Worm (Caenorhabditis elegans) whole organism, L4 larva: ENCODE results near the gene trpp-11.

Source experiments
- F37D6.2 ChIP-seq: sonication (generic microtip); optimal IDR thresholded peaks from 2 replicates; lab custom pipeline; 2016; ENCODE audit warnings: mild to moderate bottlenecking, missing genetic modification characterization, missing compliant biosample characterization
- F44E2.7 ChIP-seq: fragments of 200-800 bp; sonication (Bioruptor generic); IDR thresholded peaks from 2 replicates; pipeline ENCODE4 v2.1.2; 2022; ENCODE audit warnings: missing genetic modification characterization, missing compliant biosample characterization
- Y48G9A.11 ChIP-seq: fragments of 200-800 bp; sonication (Bioruptor generic); IDR thresholded peaks from 2 replicates; pipeline ENCODE4 v1.3.6; 2022; ENCODE audit warnings: missing genetic modification reagents, missing genetic modification characterization, missing compliant biosample characterization
- Y5F2A.4 ChIP-seq: fragments of 200-800 bp; sonication (Bioruptor generic); optimal IDR thresholded peaks from 2 replicates; lab custom pipeline; 2018; ENCODE audit warnings: mild to moderate bottlenecking, missing genetic modification characterization, missing compliant biosample characterization
- ZK337.2 ChIP-seq: fragments of 200-800 bp; sonication (Bioruptor generic); IDR thresholded peaks from 2 replicates; pipeline ENCODE4 v1.3.6; 2022; ENCODE audit warnings: missing genetic modification reagents, missing genetic modification characterization, missing compliant biosample characterization
- ama-1 ChIP-seq: fragments of 150-350 bp; optimal IDR thresholded peaks from 2 replicates; lab custom pipeline; 2014; ENCODE audit warnings: inconsistent platforms, mixed read lengths
- ceh-20 ChIP-seq: fragments of 200-800 bp; sonication (Bioruptor generic); IDR thresholded peaks from 2 replicates; pipeline ENCODE4 v1.3.6; 2022; ENCODE audit warnings: missing genetic modification reagents, missing genetic modification characterization, missing compliant biosample characterization
- ceh-32 ChIP-seq: sonication (generic microtip); optimal IDR thresholded peaks from 2 replicates; lab custom pipeline; 2016; ENCODE audit warnings: mild to moderate bottlenecking, missing genetic modification characterization, missing compliant biosample characterization; ENCODE audit not compliant: poor library complexity
- ceh-44 ChIP-seq: fragments of 200-800 bp; sonication (Bioruptor generic); IDR thresholded peaks from 2 replicates; pipeline ENCODE4 v1.3.6; 2022; ENCODE audit warnings: missing genetic modification reagents, missing genetic modification characterization, missing compliant biosample characterization
- ceh-62 ChIP-seq: sonication (generic microtip); optimal IDR thresholded peaks from 2 replicates; lab custom pipeline; 2017; ENCODE audit warnings: missing biosample characterization, missing genetic modification characterization
- ceh-82 ChIP-seq: sonication (generic microtip); optimal IDR thresholded peaks from 2 replicates; lab custom pipeline; 2017; ENCODE audit warnings: missing biosample characterization, missing genetic modification characterization
- ces-1 ChIP-seq: fragments of 150-350 bp; sonication (generic microtip); optimal IDR thresholded peaks from 4 replicates; lab custom pipeline; 2014; ENCODE audit warnings: missing biosample characterization, missing genetic modification reagents, missing genetic modification characterization
- daf-16 ChIP-seq, 3 experiments: sonication (generic microtip); optimal IDR thresholded peaks; 2 replicates each; lab custom pipeline; 2016 to 2017; ENCODE audit warnings: missing genetic modification characterization in 3 of 3, missing genetic modification reagents in 3 of 3, mild to moderate bottlenecking in 2 of 3, missing compliant biosample characterization in 2 of 3, missing biosample characterization in 1 of 3, moderate library complexity in 1 of 3
- dmd-9 ChIP-seq: fragments of 200-800 bp; sonication (Bioruptor generic); IDR thresholded peaks from 2 replicates; pipeline ENCODE4 v1.3.6; 2022; ENCODE audit warnings: missing genetic modification reagents, missing genetic modification characterization, missing compliant biosample characterization
- dve-1 ChIP-seq: sonication (generic microtip); optimal IDR thresholded peaks from 2 replicates; lab custom pipeline; 2017; ENCODE audit warnings: antibody characterized with exemption, mild to moderate bottlenecking, missing genetic modification characterization, missing compliant biosample characterization; ENCODE audit not compliant: insufficient read depth
- egl-27 ChIP-seq: sonication (generic microtip); optimal IDR thresholded peaks from 3 replicates; lab custom pipeline; 2017; ENCODE audit warnings: missing biosample characterization, missing genetic modification reagents, missing genetic modification characterization
- egl-43 ChIP-seq: fragments of 200-800 bp; sonication (Bioruptor generic); IDR thresholded peaks from 2 replicates; pipeline ENCODE4 v1.3.6; 2022; ENCODE audit warnings: missing genetic modification reagents, missing genetic modification characterization, missing compliant biosample characterization
- fos-1 ChIP-seq: fragments of 150-350 bp; optimal IDR thresholded peaks from 2 replicates; lab custom pipeline; 2014; ENCODE audit warnings: missing biosample characterization, missing genetic modification characterization
- gei-8 ChIP-seq: fragments of 200-800 bp; sonication (Bioruptor generic); optimal IDR thresholded peaks from 2 replicates; lab custom pipeline; 2018; ENCODE audit warnings: mild to moderate bottlenecking, missing genetic modification characterization, missing compliant biosample characterization
- hmg-1.1 ChIP-seq: fragments of 200-800 bp; sonication (Bioruptor generic); IDR thresholded peaks from 2 replicates; pipeline ENCODE4 v1.3.6; 2022; ENCODE audit warnings: missing genetic modification reagents, missing genetic modification characterization, missing compliant biosample characterization
- lim-7 ChIP-seq: fragments of 200-800 bp; sonication (Bioruptor generic); IDR thresholded peaks from 2 replicates; pipeline ENCODE4 v1.3.6; 2022; ENCODE audit warnings: missing genetic modification characterization, missing compliant biosample characterization
- lin-1 ChIP-seq: fragments of 200-800 bp; sonication (Bioruptor generic); IDR thresholded peaks from 2 replicates; pipeline ENCODE4 v1.3.6; 2022; ENCODE audit warnings: missing genetic modification reagents, missing genetic modification characterization, missing compliant biosample characterization
- lin-13 ChIP-seq: fragments of 150-350 bp; optimal IDR thresholded peaks from 2 replicates; lab custom pipeline; 2014; ENCODE audit warnings: missing biosample characterization, missing genetic modification reagents, missing genetic modification characterization
- lin-29 ChIP-seq: fragments of 200-800 bp; sonication (Bioruptor generic); IDR thresholded peaks from 2 replicates; pipeline ENCODE4 v1.3.6; 2022; ENCODE audit warnings: missing genetic modification reagents, missing genetic modification characterization, missing compliant biosample characterization
- lin-38 ChIP-seq: fragments of 200-800 bp; sonication (Bioruptor generic); IDR thresholded peaks from 2 replicates; pipeline ENCODE4 v1.3.6; 2022; ENCODE audit warnings: missing genetic modification reagents, missing genetic modification characterization, missing compliant biosample characterization
- lsy-2 ChIP-seq, 2 experiments: fragments of 150-350 bp in 1 of 2; sonication (generic microtip) in 1 of 2; optimal IDR thresholded peaks; 2 replicates each; lab custom pipeline; 2014 to 2017; ENCODE audit warnings: missing biosample characterization in 2 of 2, missing genetic modification characterization in 2 of 2
- madf-5 ChIP-seq, 2 experiments: fragments of 200-800 bp; sonication (Bioruptor generic); IDR thresholded peaks; 2 replicates each; pipeline ENCODE4 v1.3.6; 2022; ENCODE audit warnings: missing compliant biosample characterization in 2 of 2, missing genetic modification characterization in 2 of 2
- mdl-1 ChIP-seq, 2 experiments: fragments of 150-350 bp in 1 of 2; sonication (generic microtip) in 1 of 2; optimal IDR thresholded peaks; 2 replicates each; lab custom pipeline; 2014 to 2017; ENCODE audit warnings: missing biosample characterization in 2 of 2, missing genetic modification characterization in 2 of 2
- mes-2 ChIP-seq: sonication (generic microtip); optimal IDR thresholded peaks from 2 replicates; lab custom pipeline; 2016; ENCODE audit warnings: missing genotype, mild to moderate bottlenecking, missing genetic modification characterization, missing compliant biosample characterization; ENCODE audit not compliant: poor library complexity, severe bottlenecking
- mxl-2 ChIP-seq: fragments of 200-800 bp; sonication (Bioruptor generic); conservative IDR thresholded peaks from 2 replicates; pipeline ENCODE4 v1.3.6; 2022; ENCODE audit warnings: missing genetic modification reagents, missing genetic modification characterization, missing compliant biosample characterization
- nhr-11 ChIP-seq: fragments of 150-350 bp; optimal IDR thresholded peaks from 2 replicates; lab custom pipeline; 2014; ENCODE audit warnings: missing biosample characterization, missing genetic modification characterization
- nhr-111 ChIP-seq: fragments of 200-800 bp; sonication (Bioruptor generic); optimal IDR thresholded peaks from 2 replicates; lab custom pipeline; 2018; ENCODE audit warnings: mild to moderate bottlenecking, missing genetic modification characterization, missing compliant biosample characterization
- nhr-237 ChIP-seq: sonication (generic microtip); optimal IDR thresholded peaks from 2 replicates; lab custom pipeline; 2017; ENCODE audit warnings: missing biosample characterization, missing genetic modification characterization
- nhr-42 ChIP-seq: fragments of 200-800 bp; sonication (Bioruptor generic); IDR thresholded peaks from 2 replicates; pipeline ENCODE4 v1.3.6; 2022; ENCODE audit warnings: missing genetic modification characterization, missing compliant biosample characterization
- nhr-6 ChIP-seq: fragments of 150-350 bp; optimal IDR thresholded peaks from 2 replicates; lab custom pipeline; 2014; ENCODE audit warnings: missing biosample characterization, missing genetic modification characterization
- nhr-76 ChIP-seq: fragments of 150-350 bp; optimal IDR thresholded peaks from 2 replicates; lab custom pipeline; 2014; ENCODE audit warnings: missing biosample characterization, missing genetic modification characterization
- pha-4 ChIP-seq, 2 experiments: fragments of 150-350 bp in 1 of 2; fragments of 200-800 bp in 1 of 2; sonication (Bioruptor generic) in 1 of 2; IDR thresholded peaks in 1 of 2; optimal IDR thresholded peaks in 1 of 2; 2 replicates each; pipeline versions ENCODE4 v1.3.6 to Lab custom; 2014 to 2022; ENCODE audit warnings: missing genetic modification characterization in 2 of 2, missing genetic modification reagents in 2 of 2, missing biosample characterization in 1 of 2, missing compliant biosample characterization in 1 of 2
- saeg-2 ChIP-seq: fragments of 200-800 bp; sonication (Bioruptor generic); IDR thresholded peaks from 2 replicates; pipeline ENCODE4 v1.3.6; 2022; ENCODE audit warnings: missing genetic modification reagents, missing genetic modification characterization, missing compliant biosample characterization
- set-16 ChIP-seq: fragments of 200-800 bp; sonication (Bioruptor generic); IDR thresholded peaks from 2 replicates; pipeline ENCODE4 v1.3.6; 2022; ENCODE audit warnings: missing genetic modification reagents, missing genetic modification characterization, missing compliant biosample characterization
- skn-1 ChIP-seq: fragments of 150-350 bp; optimal IDR thresholded peaks from 2 replicates; lab custom pipeline; 2014; ENCODE audit warnings: missing biosample characterization, missing genetic modification characterization
- spr-1 ChIP-seq: sonication (generic microtip); optimal IDR thresholded peaks from 2 replicates; lab custom pipeline; 2016; ENCODE audit warnings: mild to moderate bottlenecking, missing genetic modification characterization, missing compliant biosample characterization
- spr-3 ChIP-seq: fragments of 200-800 bp; sonication (Bioruptor generic); optimal IDR thresholded peaks from 2 replicates; lab custom pipeline; 2018; ENCODE audit warnings: mild to moderate bottlenecking, missing genetic modification characterization, missing compliant biosample characterization
- unc-130 ChIP-seq: sonication (generic microtip); optimal IDR thresholded peaks from 2 replicates; lab custom pipeline; 2016; ENCODE audit warnings: missing genetic modification reagents, missing genetic modification characterization, missing compliant biosample characterization
- unc-62 ChIP-seq, 3 experiments: fragments of 150-350 bp in 1 of 3; sonication (generic microtip); optimal IDR thresholded peaks in 2 of 3; peaks in 1 of 3; 1 replicate in 1 of 3; 2 replicates in 2 of 3; lab custom pipeline; 2014 to 2017; ENCODE audit warnings: missing biosample characterization in 3 of 3, missing genetic modification characterization in 3 of 3, missing genetic modification reagents in 3 of 3, missing genotype in 1 of 3
- zfp-2 ChIP-seq: sonication (generic microtip); optimal IDR thresholded peaks from 2 replicates; lab custom pipeline; 2016; ENCODE audit warnings: mild to moderate bottlenecking, missing genetic modification characterization, missing compliant biosample characterization
- zip-11 ChIP-seq: fragments of 200-800 bp; sonication (Bioruptor generic); IDR thresholded peaks from 2 replicates; pipeline ENCODE4 v1.3.6; 2022; ENCODE audit warnings: missing genetic modification characterization, missing compliant biosample characterization
- ztf-11 ChIP-seq: fragments of 150-350 bp; optimal IDR thresholded peaks from 2 replicates; lab custom pipeline; 2014; ENCODE audit warnings: missing biosample characterization, missing genetic modification characterization
- ztf-7 ChIP-seq: fragments of 150-350 bp; optimal IDR thresholded peaks from 2 replicates; lab custom pipeline; 2014; ENCODE audit warnings: missing biosample characterization, missing genetic modification characterization

The trpp-11 gene

ce11 chrIII:833711-834442, 38.9 kb downstream of the trpp-11 start (continued):
- TF ChIP-seq ceh-20 (GFP tag; lab: Robert Waterston, UW) (peak; percentile 88), mes-2 (tag; lab: Kevin White, UChicago) (peak; percentile 69), nhr-111 (no peak), spr-1 (tag; lab: Kevin White, UChicago) (peak; percentile 75), dmd-9 (GFP tag; lab: Robert Waterston, UW) (peak; percentile 72; the same call in 1 of the 2 replicates), lim-7 (no peak), nhr-237 (tag; lab: Kevin White, UChicago) (no peak), lsy-2 (tag; optimal IDR thresholded peaks at IDR 0.05; lab: Kevin White, UChicago) (peak; percentile 78 to 92), nhr-11 (tag; lab: Kevin White, UChicago) (peak; percentile 96), set-16 (GFP tag; lab: Robert Waterston, UW) (peak; percentile 55; the same call in 1 of the 2 replicates), madf-5 (GFP tag; IDR thresholded peaks at IDR 0.05; lab: Robert Waterston, UW) (peak in 1 of 2 experiments; percentile 52; a peak in 1 of 4 replicates), nhr-76 (peak; percentile 37), ceh-82 (tag; lab: Kevin White, UChicago) (no peak), nhr-42 (peak; percentile 82), mdl-1 (tag; optimal IDR thresholded peaks at IDR 0.05; lab: Kevin White, UChicago) (peak; percentile 86 to 98), F44E2.7 (GFP tag; lab: Robert Waterston, UW) (no peak), ama-1 (lab: Kevin White, UChicago) (peak; percentile 97), unc-62 (GFP tag; optimal IDR thresholded peaks at IDR 0.05 in 1 of 2; lab: Kevin White, UChicago) (peak; percentile 25 to 100), unc-62 (tag; optimal IDR thresholded peaks at IDR 0.05; lab: Kevin White, UChicago) (no peak), ztf-7 (tag; lab: Kevin White, UChicago) (peak; percentile 98), daf-16 (GFP tag; optimal IDR thresholded peaks at IDR 0.05; lab: Kevin White, UChicago) (peak; percentile 17 to 53), daf-16 (tag; optimal IDR thresholded peaks at IDR 0.05; lab: Kevin White, UChicago) (peak; percentile 88), ces-1 (GFP tag; lab: Kevin White, UChicago) (no peak), egl-27 (tag; lab: Kevin White, UChicago) (no peak), Y5F2A.4 (GFP tag; lab: Kevin White, UChicago) (no peak), zip-11 (GFP tag; lab: Robert Waterston, UW) (no peak), Y48G9A.11 (no peak), skn-1 (tag; lab: Kevin White, UChicago) (no peak), nhr-6 (tag; lab: Kevin White, UChicago) (peak; percentile 74), zfp-2 (tag; lab: Kevin White, UChicago) (no peak), mxl-2 (GFP tag; lab: Robert Waterston, UW) (0 out of 2 replicates have a peak, but pooled peaks have one; percentile 3), hmg-1.1 (peak; percentile 90), pha-4 (GFP tag; IDR thresholded peaks at IDR 0.05; lab: Robert Waterston, UW) (peak; percentile 79), pha-4 (tag; optimal IDR thresholded peaks at IDR 0.05; lab: Kevin White, UChicago) (peak; percentile 75), F37D6.2 (peak; percentile 32), ceh-44 (GFP tag; lab: Robert Waterston, UW) (no peak), ceh-62 (no peak), lin-13 (GFP tag; lab: Kevin White, UChicago) (peak; percentile 78), egl-43 (peak; percentile 78), unc-130 (GFP tag; lab: Kevin White, UChicago) (no peak), spr-3 (GFP tag; lab: Kevin White, UChicago) (no peak), saeg-2 (peak; percentile 70), ceh-32 (tag; lab: Kevin White, UChicago) (no peak), lin-1 (GFP tag; lab: Robert Waterston, UW) (peak; percentile 78; the same call in 1 of the 2 replicates), ZK337.2 (GFP tag; lab: Robert Waterston, UW) (no peak), ztf-11 (tag; lab: Kevin White, UChicago) (no peak), lin-38 (GFP tag; lab: Robert Waterston, UW) (peak; percentile 70), gei-8 (GFP tag; lab: Kevin White, UChicago) (peak; percentile 72), dve-1 (tag; lab: Kevin White, UChicago) (peak; percentile 98), fos-1 (tag; lab: Kevin White, UChicago) (peak; percentile 78), lin-29 (GFP tag; lab: Robert Waterston, UW) (no peak)
